Worm (Caenorhabditis elegans): ENCODE data around the gene ugt-50.

Gene ugt-50

DNA sequence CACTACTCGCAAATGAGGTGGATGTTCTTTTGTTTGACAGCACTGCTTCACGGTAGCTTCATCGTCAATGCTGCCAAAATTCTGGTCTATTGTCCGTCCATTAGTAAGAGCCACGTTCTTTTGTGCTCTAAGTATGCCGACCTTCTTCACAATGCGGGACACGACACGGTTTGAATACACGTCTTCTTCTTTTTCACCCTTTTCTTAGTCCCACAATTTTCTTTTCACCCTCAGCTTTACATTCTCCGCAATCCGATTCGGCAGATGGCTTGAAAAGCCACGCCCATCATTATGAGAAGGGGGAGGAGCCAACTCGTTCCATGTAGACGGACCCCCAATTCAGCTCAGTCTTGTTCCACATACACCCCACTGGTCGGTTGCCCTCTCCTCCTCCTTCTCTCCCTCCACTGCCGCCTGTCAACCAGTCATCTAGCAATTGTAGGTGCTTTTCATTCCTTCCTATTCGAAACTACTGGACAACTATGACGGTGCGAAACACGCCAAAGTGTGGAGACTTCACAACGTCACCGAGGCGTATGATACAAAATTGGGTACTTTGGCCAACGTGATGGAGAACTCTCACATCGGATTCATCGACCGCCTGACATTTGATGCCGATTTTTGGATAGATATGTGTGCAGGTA, 489 bp downstream of the ugt-50 start (continued):
- TF ChIP-seq dve-1 (tag; optimal IDR thresholded peaks at IDR 0.05), result no peak
- no peak for TF ChIP-seq hlh-15 (tag; optimal IDR thresholded peaks at IDR 0.05)
- TF ChIP-seq pax-1 (tag; optimal IDR thresholded peaks at IDR 0.05), result no peak
- TF ChIP-seq pha-2 (tag; optimal IDR thresholded peaks at IDR 0.05), result no peak
- TF ChIP-seq hlh-6 (tag; optimal IDR thresholded peaks at IDR 0.05), result peak; percentile 69
- no peak for TF ChIP-seq eyg-1 (tag; optimal IDR thresholded peaks at IDR 0.05)
- TF ChIP-seq ceh-31 (tag; optimal IDR thresholded peaks at IDR 0.05), result peak; percentile 81
- TF ChIP-seq C38D4.7 (GFP tag; optimal IDR thresholded peaks at IDR 0.05), result peak; percentile 34
- peak; percentile 56 for TF ChIP-seq tbx-2 (tag; optimal IDR thresholded peaks at IDR 0.05)
- no peak for TF ChIP-seq lin-11 (tag; optimal IDR thresholded peaks at IDR 0.05)
- TF ChIP-seq ceh-45 (GFP tag; IDR thresholded peaks at IDR 0.05), result no peak
- no peak for TF ChIP-seq madf-2 (tag; optimal IDR thresholded peaks at IDR 0.05)
- TF ChIP-seq tbx-7 (tag; optimal IDR thresholded peaks at IDR 0.05), result no peak
- TF ChIP-seq hlh-30 (tag; optimal IDR thresholded peaks at IDR 0.05; ENCODE audit: insufficient read depth), result no peak
- TF ChIP-seq ttx-3 (tag; optimal IDR thresholded peaks at IDR 0.05), result no peak
- TF ChIP-seq sox-4 (tag; optimal IDR thresholded peaks at IDR 0.05), result peak; percentile 55
- TF ChIP-seq elt-2 (tag; optimal IDR thresholded peaks at IDR 0.05), result no peak
- no peak for TF ChIP-seq mec-3 (tag; optimal IDR thresholded peaks at IDR 0.05; ENCODE audit: borderline replicate concordance)
- TF ChIP-seq C08G9.2 (tag; optimal IDR thresholded peaks at IDR 0.05), result peak; percentile 43
- no peak for TF ChIP-seq ztf-16 (tag; optimal IDR thresholded peaks at IDR 0.05)
- TF ChIP-seq hlh-8 (tag; optimal IDR thresholded peaks at IDR 0.05), result no peak
- TF ChIP-seq pat-9 (tag; optimal IDR thresholded peaks at IDR 0.05), result peak; percentile 1
- TF ChIP-seq sox-2 (GFP tag; IDR thresholded peaks at IDR 0.05), result no peak; the same call in 1 of the 2 replicates
- no peak for TF ChIP-seq pqm-1 (tag; optimal IDR thresholded peaks at IDR 0.05)
- no peak for TF ChIP-seq lim-6 (tag; optimal IDR thresholded peaks at IDR 0.05)
- TF ChIP-seq unc-55 (GFP tag; optimal IDR thresholded peaks at IDR 0.05), result no peak

DNA sequence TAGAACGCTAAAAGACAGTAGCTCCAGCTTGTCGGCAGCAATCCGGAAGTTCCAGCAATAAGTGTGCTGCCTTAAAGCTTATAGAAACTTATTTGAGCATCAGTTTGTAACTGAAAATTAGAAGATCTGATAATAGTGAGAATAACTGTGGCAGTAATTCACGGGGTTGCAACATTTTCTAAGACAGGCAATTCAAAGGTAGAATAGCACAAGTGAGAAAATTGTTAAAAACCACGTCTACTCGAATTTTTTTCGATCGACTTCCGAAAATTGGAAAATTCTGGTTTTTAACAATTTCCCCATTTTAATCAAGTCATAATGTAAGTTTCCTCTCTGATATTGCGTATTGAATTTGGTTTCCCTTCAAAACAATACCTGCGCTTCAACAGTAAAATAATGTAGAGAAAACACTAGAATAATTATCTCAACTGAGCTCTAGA, 1.8 kb downstream of the ugt-50 start:
- TF ChIP-seq ceh-48 (tag; optimal IDR thresholded peaks at IDR 0.05) (no peak), tbx-7 (tag; optimal IDR thresholded peaks at IDR 0.05) (no peak), syd-9 (tag; optimal IDR thresholded peaks at IDR 0.05) (peak; percentile 64), che-1 (tag; optimal IDR thresholded peaks at IDR 0.05) (peak; percentile 30), zip-5 (tag; optimal IDR thresholded peaks at IDR 0.05) (no peak), nhr-11 (tag; optimal IDR thresholded peaks at IDR 0.05) (no peak), pax-1 (tag; optimal IDR thresholded peaks at IDR 0.05) (no peak), odd-2 (tag; optimal IDR thresholded peaks at IDR 0.05) (no peak), ceh-45 (GFP tag; IDR thresholded peaks at IDR 0.05) (0 out of 2 replicates have a peak, but pooled peaks have one; percentile 14), ceh-18 (tag; optimal IDR thresholded peaks at IDR 0.05) (no peak), nfya-1 (tag; optimal IDR thresholded peaks at IDR 0.05) (peak; percentile 52), pqm-1 (tag; optimal IDR thresholded peaks at IDR 0.05) (no peak), ceh-6 (GFP tag; optimal IDR thresholded peaks at IDR 0.05) (no peak), fkh-10 (GFP tag; optimal IDR thresholded peaks at IDR 0.05) (no peak), ref-2 (tag; optimal IDR thresholded peaks at IDR 0.05) (no peak), mec-3 (tag; optimal IDR thresholded peaks at IDR 0.05; ENCODE audit: borderline replicate concordance) (no peak), hlh-8 (tag; optimal IDR thresholded peaks at IDR 0.05) (no peak), sox-4 (tag; optimal IDR thresholded peaks at IDR 0.05) (no peak), F13H6.1 (tag; optimal IDR thresholded peaks at IDR 0.05) (peak; percentile 7), ceh-2 (tag; optimal IDR thresholded peaks at IDR 0.05) (no peak), fax-1 (tag; optimal IDR thresholded peaks at IDR 0.05) (no peak), C38D4.7 (GFP tag; optimal IDR thresholded peaks at IDR 0.05) (peak; percentile 32), dve-1 (tag; optimal IDR thresholded peaks at IDR 0.05) (no peak), dmd-4 (tag; optimal IDR thresholded peaks at IDR 0.05; ENCODE audit: borderline replicate concordance) (no peak), fkh-6 (tag; optimal IDR thresholded peaks at IDR 0.05) (no peak), hlh-15 (tag; optimal IDR thresholded peaks at IDR 0.05) (no peak), npax-4 (tag; optimal IDR thresholded peaks at IDR 0.05) (no peak), ceh-19 (GFP tag; optimal IDR thresholded peaks at IDR 0.05) (peak; percentile 61), ztf-16 (tag; optimal IDR thresholded peaks at IDR 0.05) (no peak), elt-4 (tag; optimal IDR thresholded peaks at IDR 0.05) (no peak), pha-4 (tag; optimal IDR thresholded peaks at IDR 0.05) (no peak), ceh-34 (tag; optimal IDR thresholded peaks at IDR 0.05) (no peak), ceh-31 (tag; optimal IDR thresholded peaks at IDR 0.05) (no peak), unc-55 (GFP tag; optimal IDR thresholded peaks at IDR 0.05) (no peak), rnt-1 (tag; optimal IDR thresholded peaks at IDR 0.05) (no peak), ceh-30 (tag; optimal IDR thresholded peaks at IDR 0.05) (no peak), ceh-14 (tag; optimal IDR thresholded peaks at IDR 0.05) (no peak)

Measured in whole organism, late embryonic.